Fruit fly (Drosophila melanogaster): ENCODE measurements around the gene Hsc70-3.

Gene Hsc70-3

dm6 chrX:11806196-11806595 is 721 bp downstream of the Hsc70-3 start (continued):
- TF ChIP-seq CG32767 (GFP tag; IDR thresholded peaks at IDR 0.05) (no peak), sens (GFP tag) (peak; percentile 56), CG9609 (GFP tag; optimal IDR thresholded peaks at IDR 0.05) (no peak), cg (GFP tag; optimal IDR thresholded peaks at IDR 0.05) (peak; percentile 82), CG12769 (tag; optimal IDR thresholded peaks at IDR 0.05) (no peak), Dp (GFP tag; optimal IDR thresholded peaks at IDR 0.05) (peak; percentile 37), corto (GFP tag; optimal IDR thresholded peaks at IDR 0.05) (no peak), CG11247 (GFP tag; IDR thresholded peaks at IDR 0.05) (no peak), CG8290 (GFP tag; optimal IDR thresholded peaks at IDR 0.05) (no peak), CG8290 (tag; optimal IDR thresholded peaks at IDR 0.05) (peak in 1 of 2 experiments; percentile 62), lilli (GFP tag; optimal IDR thresholded peaks at IDR 0.05) (peak; percentile 22), Lhr (GFP tag; optimal IDR thresholded peaks at IDR 0.05) (peak; percentile 8), Usf (GFP tag; optimal IDR thresholded peaks at IDR 0.05) (no peak), ro (GFP tag; IDR thresholded peaks at IDR 0.05) (no peak), gfzf (GFP tag; optimal IDR thresholded peaks at IDR 0.05) (peak; percentile 12), CG10431 (GFP tag; optimal IDR thresholded peaks at IDR 0.05) (no peak), bcd (GFP tag; optimal IDR thresholded peaks at IDR 0.05) (no peak), sqz (GFP tag; optimal IDR thresholded peaks at IDR 0.05) (no peak), Mrtf (GFP tag; IDR thresholded peaks at IDR 0.05) (no peak), unc-4 (GFP tag; IDR thresholded peaks at IDR 0.05; ENCODE audit: partially characterized antibody) (no peak), CG7745 (tag; optimal IDR thresholded peaks at IDR 0.05) (no peak), tx (GFP tag; optimal IDR thresholded peaks at IDR 0.05) (no peak), nau (GFP tag; optimal IDR thresholded peaks at IDR 0.05) (no peak), Xrp1 (GFP tag; IDR thresholded peaks at IDR 0.05) (peak; percentile 20; the same call in 1 of the 2 replicates), Bteb2 (GFP tag; optimal IDR thresholded peaks at IDR 0.05) (no peak), CG14014 (GFP tag; IDR thresholded peaks at IDR 0.05) (peak; percentile 43; the same call in 1 of the 2 replicates), lbe (GFP tag; optimal IDR thresholded peaks at IDR 0.05) (peak; percentile 33), CG1603 (tag; optimal IDR thresholded peaks at IDR 0.05) (peak; percentile 42), Nf-YA (GFP tag; IDR thresholded peaks at IDR 0.05) (no peak), MBD-R2 (GFP tag; IDR thresholded peaks at IDR 0.05) (no peak; the same call in 1 of the 2 replicates), stwl (tag; optimal IDR thresholded peaks at IDR 0.05) (peak; percentile 72), pzg (GFP tag; optimal IDR thresholded peaks at IDR 0.05) (peak; percentile 53), ci (GFP tag; IDR thresholded peaks at IDR 0.05) (peak; percentile 67; the same call in 2 of the 3 replicates), CG6272 (GFP tag; IDR thresholded peaks at IDR 0.05) (no peak), CG7786 (GFP tag; optimal IDR thresholded peaks at IDR 0.05) (peak; percentile 5), fd64A (GFP tag; optimal IDR thresholded peaks at IDR 0.05) (no peak), bbx (GFP tag; IDR thresholded peaks at IDR 0.05; ENCODE audit: partially characterized antibody) (0 out of 2 replicates have a peak, but pooled peaks have one; percentile 36), ERR (GFP tag; optimal IDR thresholded peaks at IDR 0.05) (no peak), croc (GFP tag; conservative IDR thresholded peaks at IDR 0.05) (no peak), CG17912 (GFP tag; optimal IDR thresholded peaks at IDR 0.05) (peak; percentile 3), CG30403 (GFP tag; optimal IDR thresholded peaks at IDR 0.05) (no peak), CG6175 (GFP tag; IDR thresholded peaks at IDR 0.05) (peak; percentile 42; the same call in 1 of the 3 replicates), fd96Cb (tag; optimal IDR thresholded peaks at IDR 0.05) (no peak), chm (GFP tag; IDR thresholded peaks at IDR 0.05) (peak; percentile 55), Hey (tag; optimal IDR thresholded peaks at IDR 0.05) (peak; percentile 19), dati (GFP tag; IDR thresholded peaks at IDR 0.05) (no peak), sim (GFP tag; IDR thresholded peaks at IDR 0.05) (no peak), trh (GFP tag; optimal IDR thresholded peaks at IDR 0.05) (no peak), CG10321 (GFP tag; IDR thresholded peaks at IDR 0.05) (no peak), CG2712 (tag; optimal IDR thresholded peaks at IDR 0.05) (no peak), CG2875 (GFP tag; optimal IDR thresholded peaks at IDR 0.05) (no peak), crol (GFP tag; IDR thresholded peaks at IDR 0.05) (no peak)
